Worm (Caenorhabditis elegans) whole organism, early embryonic: ENCODE data around the gene htp-1.

ENCODE experiments used
- B0310.2 ChIP-seq: sonication (generic microtip); optimal IDR thresholded peaks from 2 replicates; lab custom pipeline; 2016; ENCODE audit warnings: mild to moderate bottlenecking, missing genetic modification characterization, missing compliant biosample characterization
- F13C5.2 ChIP-seq: sonication (generic microtip); optimal IDR thresholded peaks from 2 replicates; lab custom pipeline; 2017; ENCODE audit warnings: mild to moderate bottlenecking, missing genetic modification characterization, inconsistent platforms, missing compliant biosample characterization
- ama-1 ChIP-seq: fragments of 150-350 bp; optimal IDR thresholded peaks from 2 replicates; lab custom pipeline; 2014
- ceh-36 ChIP-seq: sonication (generic microtip); optimal IDR thresholded peaks from 2 replicates; lab custom pipeline; 2016; ENCODE audit warnings: missing genetic modification characterization, inconsistent platforms, missing compliant biosample characterization
- flt-1 ChIP-seq: fragments of 200-800 bp; sonication (Bioruptor generic); IDR thresholded peaks from 2 replicates; pipeline ENCODE4 v1.3.6; 2022; ENCODE audit warnings: missing genetic modification characterization, missing compliant biosample characterization
- hmg-4 ChIP-seq: fragments of 200-800 bp; sonication (Bioruptor generic); optimal IDR thresholded peaks from 2 replicates; lab custom pipeline; 2018; ENCODE audit warnings: mild to moderate bottlenecking, missing genetic modification characterization, missing compliant biosample characterization
- pes-1 ChIP-seq: fragments of 200-800 bp; sonication (Bioruptor generic); IDR thresholded peaks from 2 replicates; pipeline ENCODE4 v1.3.6; 2022; ENCODE audit warnings: missing genetic modification reagents, missing genetic modification characterization, missing compliant biosample characterization
- scrt-1 ChIP-seq: fragments of 200-800 bp; sonication (Bioruptor generic); IDR thresholded peaks from 2 replicates; pipeline ENCODE4 v1.3.6; 2022; ENCODE audit warnings: missing genetic modification characterization, missing compliant biosample characterization
- sea-1 ChIP-seq: fragments of 200-800 bp; sonication (Bioruptor generic); conservative IDR thresholded peaks from 2 replicates; pipeline ENCODE4 v1.3.6; 2022; ENCODE audit warnings: missing genetic modification characterization, missing compliant biosample characterization
- tbx-11 ChIP-seq: fragments of 200-800 bp; sonication (Bioruptor generic); IDR thresholded peaks from 2 replicates; pipeline ENCODE4 v1.3.6; 2022; ENCODE audit warnings: missing genetic modification characterization, missing compliant biosample characterization
- tbx-37 ChIP-seq: fragments of 200-800 bp; sonication (Bioruptor generic); conservative IDR thresholded peaks from 2 replicates; pipeline ENCODE4 v1.3.6; 2022; ENCODE audit warnings: missing genetic modification reagents, missing genetic modification characterization, missing compliant biosample characterization

DNA sequence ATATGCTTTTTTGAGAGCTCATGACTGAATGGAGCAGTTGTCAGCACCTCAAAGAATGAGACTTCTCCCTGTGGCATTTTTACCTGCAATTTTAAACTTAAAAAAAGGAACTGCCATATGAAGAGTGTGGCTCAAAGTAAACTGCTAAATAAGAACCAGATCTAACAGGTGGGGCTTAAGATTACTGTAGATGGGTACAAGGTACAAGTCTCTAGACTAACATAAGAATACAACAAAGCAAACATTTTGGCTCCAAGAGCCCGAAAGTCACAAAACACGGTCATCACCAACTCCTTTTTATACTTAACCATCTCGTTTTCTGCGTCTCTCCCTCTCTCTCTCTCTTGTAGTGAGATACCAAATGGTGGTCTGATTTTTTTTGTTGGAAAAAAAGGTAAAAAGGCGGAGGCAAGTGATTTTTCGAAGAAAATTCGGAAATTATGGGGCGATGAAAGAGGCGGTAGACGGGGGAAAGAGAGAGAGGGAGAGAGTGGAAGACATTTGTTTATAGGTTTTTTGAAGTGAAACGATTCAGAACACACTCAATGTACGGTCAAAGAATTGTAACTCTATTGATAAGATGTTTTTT lies 2.8 kb downstream of the htp-1 start, which contains the start of gene elo-6:
- TF ChIP-seq sea-1 (GFP tag; lab: Robert Waterston, UW), result no peak
- TF ChIP-seq ama-1 (lab: Kevin White, UChicago), result no peak
- TF ChIP-seq tbx-11 (GFP tag; lab: Robert Waterston, UW), result no peak
- no peak for TF ChIP-seq scrt-1 (GFP tag; lab: Robert Waterston, UW)
- no peak for TF ChIP-seq tbx-37
- no peak for TF ChIP-seq pes-1
- no peak for TF ChIP-seq ceh-36 (tag; lab: Kevin White, UChicago)
- no peak for TF ChIP-seq hmg-4
- TF ChIP-seq flt-1, result no peak
- TF ChIP-seq B0310.2 (tag; lab: Kevin White, UChicago), result no peak
- TF ChIP-seq F13C5.2, result no peak
